Worm (Caenorhabditis elegans): ENCODE data around the gene eat-6.

Gene eat-6

DNA sequence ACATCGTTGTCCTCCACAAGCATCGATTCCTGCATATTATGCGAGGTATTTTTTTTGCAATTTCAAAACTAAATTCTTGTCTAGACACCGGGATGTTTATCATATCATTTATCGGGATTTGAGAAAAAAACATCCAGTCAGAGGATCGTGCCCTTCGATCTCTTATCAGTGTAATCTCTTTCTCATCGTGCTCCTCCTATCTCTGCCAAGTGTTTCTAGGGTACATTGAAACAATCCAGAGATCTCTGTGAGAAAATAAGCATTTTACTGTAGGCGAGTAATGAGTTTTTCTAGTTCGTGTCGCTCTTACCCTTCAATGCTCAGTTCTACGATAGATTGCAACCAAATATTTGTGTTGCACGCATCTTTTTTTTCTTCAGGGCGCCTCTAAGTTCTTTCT lies 41.3 kb downstream of the eat-6 start:
- no peak for TF ChIP-seq snpc-4 (tag; optimal IDR thresholded peaks at IDR 0.05)
- no peak for TF ChIP-seq lsy-2 (tag; optimal IDR thresholded peaks at IDR 0.05)
- no peak for TF ChIP-seq ceh-16 (tag; optimal IDR thresholded peaks at IDR 0.05)
- no peak for TF ChIP-seq dmd-4 (tag; optimal IDR thresholded peaks at IDR 0.05)
- TF ChIP-seq elt-1 (tag; optimal IDR thresholded peaks at IDR 0.05) = no peak
- no peak for TF ChIP-seq nhr-77 (tag; optimal IDR thresholded peaks at IDR 0.05)
- TF ChIP-seq unc-39 (tag; optimal IDR thresholded peaks at IDR 0.05) = no peak
- no peak for TF ChIP-seq nhr-10 (tag; optimal IDR thresholded peaks at IDR 0.05)
- TF ChIP-seq nhr-21 (tag; optimal IDR thresholded peaks at IDR 0.05) = no peak
- TF ChIP-seq fos-1 (tag; optimal IDR thresholded peaks at IDR 0.05) = no peak
- TF ChIP-seq lin-13 (GFP tag; optimal IDR thresholded peaks at IDR 0.05) = no peak

DNA sequence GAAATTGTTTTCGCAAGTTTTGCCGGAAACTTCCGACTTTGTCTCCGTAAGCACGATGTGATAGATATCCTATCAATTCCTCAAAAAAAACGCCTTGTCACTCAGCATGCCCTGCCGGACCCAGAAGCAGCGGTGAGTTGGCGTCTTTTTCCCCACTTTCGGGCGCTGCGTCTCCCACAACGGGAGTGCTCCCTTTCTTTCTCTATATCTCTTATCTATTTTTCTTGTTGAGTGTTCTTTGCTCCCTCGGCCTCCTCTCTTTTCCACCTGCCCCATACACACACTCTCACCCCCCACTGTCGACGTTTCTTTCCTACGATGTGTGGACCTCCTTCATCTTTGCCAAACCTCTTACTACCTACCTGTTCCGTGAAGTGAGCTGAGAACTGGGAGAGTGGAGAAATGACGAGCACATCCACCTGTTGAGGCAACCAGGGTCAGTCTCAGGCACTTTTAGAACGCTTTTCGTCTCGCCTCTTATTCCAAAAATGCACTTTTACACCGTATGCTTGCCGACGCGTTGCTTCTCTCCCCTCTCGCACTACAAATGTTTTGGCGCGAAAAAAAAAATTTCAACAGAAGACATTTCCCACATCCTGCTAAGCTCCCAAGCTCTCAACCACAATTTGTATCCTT lies 43.8 kb downstream of the eat-6 start:
- peak; percentile 32 to 66 for TF ChIP-seq lsy-2 (tag; optimal IDR thresholded peaks at IDR 0.05)
- TF ChIP-seq egl-27 (tag; optimal IDR thresholded peaks at IDR 0.05) = peak; percentile 64
- TF ChIP-seq unc-39 (tag; optimal IDR thresholded peaks at IDR 0.05) = peak; percentile 45
- no peak for TF ChIP-seq elt-3 (tag; optimal IDR thresholded peaks at IDR 0.05)
- peak; percentile 34 for TF ChIP-seq lin-11 (tag; optimal IDR thresholded peaks at IDR 0.05)
- no peak for TF ChIP-seq ZK546.5 (tag; optimal IDR thresholded peaks at IDR 0.05)
- TF ChIP-seq nhr-12 (tag; optimal IDR thresholded peaks at IDR 0.05) = no peak
- TF ChIP-seq skn-1 (tag; optimal IDR thresholded peaks at IDR 0.05) = peak; percentile 24
- TF ChIP-seq unc-62 (GFP tag; optimal IDR thresholded peaks at IDR 0.05) = peak; percentile 30
- TF ChIP-seq Y55F3AM.14 (GFP tag; optimal IDR thresholded peaks at IDR 0.05) = no peak
- no peak for TF ChIP-seq ztf-1 (GFP tag; conservative IDR thresholded peaks at IDR 0.05)
- peak; percentile 88 for TF ChIP-seq crh-2 (tag; optimal IDR thresholded peaks at IDR 0.05)
- TF ChIP-seq nhr-10 (tag; optimal IDR thresholded peaks at IDR 0.05) = no peak
- TF ChIP-seq nhr-23 (tag; optimal IDR thresholded peaks at IDR 0.05) = no peak
- no peak for TF ChIP-seq nhr-77 (tag; optimal IDR thresholded peaks at IDR 0.05)
- peak; percentile 77 for TF ChIP-seq unc-55 (GFP tag; optimal IDR thresholded peaks at IDR 0.05)
- TF ChIP-seq ztf-11 (tag; optimal IDR thresholded peaks at IDR 0.05) = no peak
- no peak for TF ChIP-seq nhr-237 (tag; optimal IDR thresholded peaks at IDR 0.05)
- peak; percentile 91 for TF ChIP-seq F13H6.1 (tag; optimal IDR thresholded peaks at IDR 0.05)
- peak; percentile 55 for TF ChIP-seq lin-39 (tag; optimal IDR thresholded peaks at IDR 0.05)
- TF ChIP-seq mbf-1 (tag; optimal IDR thresholded peaks at IDR 0.05) = no peak
- TF ChIP-seq C34F6.9 (tag; optimal IDR thresholded peaks at IDR 0.05) = peak; percentile 68
- TF ChIP-seq snpc-4 (tag; optimal IDR thresholded peaks at IDR 0.05) = peak; percentile 47
- TF ChIP-seq nhr-25 (tag; optimal IDR thresholded peaks at IDR 0.05) = peak; percentile 57
- TF ChIP-seq ztf-4 (tag; optimal IDR thresholded peaks at IDR 0.05) = peak; percentile 75
- TF ChIP-seq zag-1 (tag; optimal IDR thresholded peaks at IDR 0.05) = peak; percentile 59
- TF ChIP-seq ama-1 (optimal IDR thresholded peaks at IDR 0.05) = peak; percentile 60
- peak; percentile 13 to 26 for TF ChIP-seq mdl-1 (tag; optimal IDR thresholded peaks at IDR 0.05)
- peak; percentile 27 for TF ChIP-seq nhr-21 (tag; optimal IDR thresholded peaks at IDR 0.05)
- TF ChIP-seq nhr-129 (tag; optimal IDR thresholded peaks at IDR 0.05) = peak; percentile 82
- peak; percentile 73 for TF ChIP-seq lin-13 (GFP tag; optimal IDR thresholded peaks at IDR 0.05)
- TF ChIP-seq blmp-1 (tag; optimal IDR thresholded peaks at IDR 0.05; ENCODE audit: insufficient read depth) = no peak
- no peak for TF ChIP-seq R02D3.7 (tag; optimal IDR thresholded peaks at IDR 0.05)
- peak; percentile 61 for TF ChIP-seq ceh-16 (tag; optimal IDR thresholded peaks at IDR 0.05)
- TF ChIP-seq alr-1 (tag; optimal IDR thresholded peaks at IDR 0.05) = no peak
- TF ChIP-seq elt-1 (tag; optimal IDR thresholded peaks at IDR 0.05) = no peak
- peak; percentile 87 for TF ChIP-seq sem-4 (tag; optimal IDR thresholded peaks at IDR 0.05)
- no peak for TF ChIP-seq aly-2 (tag; optimal IDR thresholded peaks at IDR 0.05)
- TF ChIP-seq dmd-4 (tag; optimal IDR thresholded peaks at IDR 0.05) = no peak
- no peak for TF ChIP-seq peb-1 (tag; optimal IDR thresholded peaks at IDR 0.05)
- peak; percentile 51 for TF ChIP-seq sma-3 (GFP tag; optimal IDR thresholded peaks at IDR 0.05)
- peak; percentile 93 for TF ChIP-seq sma-9 (GFP tag; optimal IDR thresholded peaks at IDR 0.05)
- TF ChIP-seq sma-9 (tag; optimal IDR thresholded peaks at IDR 0.05) = no peak
- TF ChIP-seq mab-5 (tag; optimal IDR thresholded peaks at IDR 0.05) = no peak
- TF ChIP-seq gmeb-1 (tag; optimal IDR thresholded peaks at IDR 0.05) = no peak
- peak; percentile 43 for TF ChIP-seq fos-1 (tag; optimal IDR thresholded peaks at IDR 0.05)
- no peak for TF ChIP-seq nhr-6 (tag; optimal IDR thresholded peaks at IDR 0.05)
- TF ChIP-seq nhr-11 (tag; optimal IDR thresholded peaks at IDR 0.05) = no peak
- TF ChIP-seq ceh-82 (tag; optimal IDR thresholded peaks at IDR 0.05) = peak; percentile 2

All from whole organism, L2 larva.